Worm (Caenorhabditis elegans) whole organism, early embryonic: ENCODE measurements around the gene srw-89.

Experiments
- B0310.2 ChIP-seq: sonication (generic microtip); optimal IDR thresholded peaks from 2 replicates; lab custom pipeline; 2016; ENCODE audit warnings: mild to moderate bottlenecking, missing genetic modification characterization, missing compliant biosample characterization
- ama-1 ChIP-seq: fragments of 150-350 bp; optimal IDR thresholded peaks from 2 replicates; lab custom pipeline; 2014
- ceh-13 ChIP-seq: fragments of 200-800 bp; sonication (Bioruptor generic); optimal IDR thresholded peaks from 2 replicates; lab custom pipeline; 2018; ENCODE audit warnings: mild to moderate bottlenecking, missing genetic modification characterization, missing compliant biosample characterization
- ceh-36 ChIP-seq: sonication (generic microtip); optimal IDR thresholded peaks from 2 replicates; lab custom pipeline; 2016; ENCODE audit warnings: missing genetic modification characterization, inconsistent platforms, missing compliant biosample characterization
- ets-7 ChIP-seq: sonication (generic microtip); optimal IDR thresholded peaks from 2 replicates; lab custom pipeline; 2016; ENCODE audit warnings: missing genotype, missing genetic modification characterization, missing compliant biosample characterization
- flt-1 ChIP-seq: fragments of 200-800 bp; sonication (Bioruptor generic); IDR thresholded peaks from 2 replicates; pipeline ENCODE4 v1.3.6; 2022; ENCODE audit warnings: missing genetic modification characterization, missing compliant biosample characterization
- pes-1 ChIP-seq: fragments of 200-800 bp; sonication (Bioruptor generic); IDR thresholded peaks from 2 replicates; pipeline ENCODE4 v1.3.6; 2022; ENCODE audit warnings: missing genetic modification reagents, missing genetic modification characterization, missing compliant biosample characterization
- scrt-1 ChIP-seq: fragments of 200-800 bp; sonication (Bioruptor generic); IDR thresholded peaks from 2 replicates; pipeline ENCODE4 v1.3.6; 2022; ENCODE audit warnings: missing genetic modification characterization, missing compliant biosample characterization

ce11 chrV:4004577-4004976 is 12.3 kb upstream of the srw-89 start:
- TF ChIP-seq pes-1 (GFP tag; lab: Robert Waterston, UW) (no peak), ceh-13 (GFP tag; lab: Kevin White, UChicago) (no peak), ceh-36 (tag; lab: Kevin White, UChicago) (no peak), scrt-1 (GFP tag; lab: Robert Waterston, UW) (no peak), B0310.2 (tag; lab: Kevin White, UChicago) (no peak), ama-1 (lab: Kevin White, UChicago) (no peak), ets-7 (no peak), flt-1 (GFP tag; lab: Robert Waterston, UW) (no peak)
